Worm (Caenorhabditis elegans) whole organism, dauer: ENCODE results near the gene str-18.
"Not testable (repeated sequence)": the region's sequence is repeated elsewhere in the genome, so short reads cannot be mapped to it uniquely, and the experiment has no call there.

ENCODE experiments used
- unc-62 ChIP-seq: sonication (generic microtip); optimal IDR thresholded peaks from 2 replicates; lab custom pipeline; 2017; ENCODE audit warnings: missing biosample characterization, missing genetic modification reagents, missing genetic modification characterization

The str-18 gene

ce11 chrV:15741851-15742250 is at the start of gene str-18:
Gene str-18, minus strand, starts transcription at chrV:15741951.
- TF ChIP-seq unc-62 (GFP tag; lab: Kevin White, UChicago), result no peak

- no peak for TF ChIP-seq unc-62 (GFP tag; lab: Kevin White, UChicago)
These were observed 40.7 kb upstream of the str-18 start, which contains the start of gene T26E4.3 for ce11 chrV:15782494-15782893. Gene T26E4.3, plus strand, starts transcription at chrV:15782794.

DNA sequence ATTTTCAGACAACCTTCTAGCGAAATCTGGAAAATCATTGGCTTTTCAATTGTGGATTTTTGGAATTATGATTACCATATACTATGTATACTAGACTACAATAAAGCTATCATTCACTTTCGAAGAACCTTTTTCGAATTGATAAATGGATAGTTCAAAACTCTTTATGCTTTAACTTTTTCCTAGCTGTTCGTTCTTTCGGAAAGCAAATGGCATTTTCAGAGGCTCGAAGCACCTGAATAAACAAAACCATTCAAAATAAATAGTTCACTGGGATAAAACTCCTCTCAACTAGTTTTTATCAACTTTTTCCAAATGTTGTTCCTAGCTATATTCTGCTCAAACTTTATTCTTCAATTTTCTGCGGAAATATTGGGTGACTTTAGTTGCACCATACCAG is 39.3 kb upstream of the str-18 start, which contains the start of gene T26E4.2:
TSS of gene T26E4.2 (plus strand) at position 301 of the 400 bp plus-strand sequence.
- TF ChIP-seq unc-62 (GFP tag; lab: Kevin White, UChicago), result no peak

ce11 chrV:15779128-15779729 is 37.5 kb upstream of the str-18 start, which contains the start of the genes nhr-285 and irld-52:
Gene nhr-285, minus strand, starts transcription at chrV:15779228.
Gene irld-52, plus strand, starts transcription at chrV:15779679.
- no peak for TF ChIP-seq unc-62 (GFP tag; lab: Kevin White, UChicago)

DNA sequence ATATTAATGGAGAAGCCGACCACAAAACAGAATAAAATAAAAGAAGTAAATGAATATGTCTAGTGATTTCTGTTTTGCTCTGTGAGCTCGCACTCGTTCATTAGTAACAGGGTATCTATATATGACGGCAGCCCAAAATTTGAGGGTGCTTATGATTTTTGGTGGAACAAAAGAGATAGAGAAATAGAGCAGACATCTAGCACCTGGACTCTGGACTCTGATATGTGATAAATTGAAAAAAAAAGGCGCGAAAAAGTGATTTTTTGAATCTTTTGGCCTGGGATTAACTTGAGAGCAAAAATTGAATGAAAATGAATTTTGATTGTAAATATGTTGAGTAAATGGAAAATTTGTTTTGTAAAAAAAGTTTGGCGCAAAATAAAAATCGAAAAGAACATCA is 34.9 kb upstream of the str-18 start, which contains the start of gene nhr-283:
TSS of gene nhr-283 (minus strand) at position 101 of the 400 bp plus-strand sequence.
- TF ChIP-seq unc-62 (GFP tag; lab: Kevin White, UChicago), result no peak

DNA sequence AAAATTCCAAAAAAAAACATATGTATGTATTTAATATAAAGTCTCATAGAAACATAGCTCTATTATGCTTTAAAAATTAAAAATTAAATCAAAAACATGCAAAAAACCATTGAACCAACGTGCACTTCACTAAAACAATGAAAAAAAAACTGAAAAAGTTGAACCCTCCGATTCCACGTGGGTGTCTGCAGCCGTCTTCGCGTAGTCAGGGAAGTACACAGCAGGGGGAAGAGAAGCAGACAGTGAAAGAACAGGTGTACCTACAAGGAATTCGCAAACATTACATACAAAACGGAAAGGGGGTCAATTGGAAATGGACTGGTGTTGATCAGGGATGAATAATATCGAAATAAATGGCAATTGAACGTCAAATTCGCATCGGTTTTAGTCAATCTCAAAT is 32.2 kb upstream of the str-18 start:
- TF ChIP-seq unc-62 (GFP tag; lab: Kevin White, UChicago), result no peak

DNA sequence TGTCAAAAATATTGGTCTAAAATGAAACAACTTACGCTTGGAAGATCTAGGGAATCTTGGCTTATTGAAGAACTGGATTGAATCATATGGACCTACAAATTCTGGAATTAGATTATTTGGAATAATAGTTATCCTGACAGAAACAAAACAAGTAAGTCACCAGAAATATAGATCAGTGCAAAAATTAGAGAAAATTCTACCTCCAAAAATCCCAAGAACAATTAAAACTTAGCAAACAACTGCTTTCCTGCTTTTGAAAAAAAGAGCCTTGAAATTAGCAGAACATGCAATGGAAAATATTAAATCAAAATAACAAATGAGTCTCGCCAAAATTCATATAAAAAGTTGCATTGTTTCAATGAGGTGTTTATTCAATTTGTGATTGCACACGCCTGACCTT is 31.4 kb upstream of the str-18 start, which contains the start of gene nhr-60:
TSS of gene nhr-60 (minus strand) at position 101 of the 400 bp plus-strand sequence.
- no peak for TF ChIP-seq unc-62 (GFP tag; lab: Kevin White, UChicago)

DNA sequence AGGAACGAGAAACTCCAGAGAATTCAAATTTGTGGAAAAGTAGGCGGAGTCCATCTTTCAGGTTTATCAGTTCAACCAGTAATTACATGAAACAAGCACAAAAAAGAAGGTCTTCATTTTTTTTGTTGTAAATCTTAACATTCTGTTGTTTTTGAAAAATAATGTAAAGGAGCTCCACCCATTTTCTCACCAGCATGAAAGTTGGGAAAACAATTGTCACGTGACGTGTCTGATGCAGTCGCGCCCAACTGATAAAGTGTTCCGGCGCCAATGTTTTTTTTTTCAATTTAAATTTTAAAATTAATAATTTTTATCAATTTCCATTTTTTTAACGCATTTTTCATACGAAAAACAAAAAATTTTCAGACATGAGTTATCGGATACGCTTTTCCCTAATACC is 27.3 kb upstream of the str-18 start, which contains the start of gene F57A10.4:
TSS of gene F57A10.4 (plus strand) at position 367 of the 400 bp plus-strand sequence.
- no peak for TF ChIP-seq unc-62 (GFP tag; lab: Kevin White, UChicago)

- no peak for TF ChIP-seq unc-62 (GFP tag; lab: Kevin White, UChicago)
These were observed 24.4 kb upstream of the str-18 start, which contains the start of the genes haf-3 and F57A10.2 for ce11 chrV:15766122-15766594. Gene haf-3, minus strand, starts transcription at chrV:15766172. Gene F57A10.2, plus strand, starts transcription at chrV:15766575.

DNA sequence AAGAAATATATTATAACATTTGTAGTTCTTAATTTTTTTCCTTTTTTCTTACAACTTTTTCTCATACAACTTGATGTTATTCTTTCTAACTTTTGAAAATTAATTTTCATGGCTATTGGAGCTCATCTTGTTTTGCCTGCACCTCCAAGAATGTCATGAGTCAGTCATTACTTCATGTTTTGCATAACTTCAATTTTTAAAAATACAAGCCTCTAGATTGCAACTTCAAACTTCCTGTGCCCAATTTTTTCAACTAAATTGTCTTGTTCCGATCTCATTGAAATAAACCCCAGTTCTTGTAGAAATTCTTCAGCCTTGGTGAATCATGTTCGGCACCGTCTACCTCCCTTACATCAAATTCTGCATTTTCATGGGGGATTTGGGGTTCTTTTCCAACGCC is 16.7 kb upstream of the str-18 start, which contains the start of gene str-9:
TSS of gene str-9 (plus strand) at position 301 of the 400 bp plus-strand sequence.
- TF ChIP-seq unc-62 (GFP tag; lab: Kevin White, UChicago), result no peak

ce11 chrV:15757645-15758044 is 15.9 kb upstream of the str-18 start:
- TF ChIP-seq unc-62 (GFP tag; lab: Kevin White, UChicago), result no peak

ce11 chrV:15754731-15755130 is 13.0 kb upstream of the str-18 start, which contains the start of gene str-8:
Gene str-8, plus strand, starts transcription at chrV:15755031.
- TF ChIP-seq unc-62 (GFP tag; lab: Kevin White, UChicago), result not testable (repeated sequence)

ce11 chrV:15752941-15753340 is 11.2 kb upstream of the str-18 start, which contains the start of gene str-5:
Gene str-5, plus strand, starts transcription at chrV:15753241.
- not testable (repeated sequence) for TF ChIP-seq unc-62 (GFP tag; lab: Kevin White, UChicago)

DNA sequence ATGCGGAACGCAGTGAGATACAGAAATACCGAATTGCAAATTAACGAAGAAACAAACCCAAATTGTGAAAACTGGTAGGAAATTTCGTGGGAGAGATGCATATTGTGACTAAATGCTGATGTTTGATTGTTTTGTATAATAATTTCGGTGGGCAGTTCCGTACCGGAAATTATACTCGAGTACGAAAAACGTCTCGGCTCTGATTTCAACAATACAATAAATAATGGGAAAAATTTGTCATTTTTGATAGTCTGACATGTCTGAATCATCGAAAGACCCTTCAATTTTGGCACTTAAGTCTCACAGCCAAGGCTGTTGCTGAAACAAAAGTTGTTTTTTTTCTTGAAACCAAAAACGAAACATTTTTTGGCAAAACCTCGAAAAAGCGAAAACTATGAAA is 10.3 kb upstream of the str-18 start, which contains the start of gene str-43:
TSS of gene str-43 (minus strand) at position 101 of the 400 bp plus-strand sequence.
- no peak for TF ChIP-seq unc-62 (GFP tag; lab: Kevin White, UChicago)

ce11 chrV:15750130-15750529 is 8.4 kb upstream of the str-18 start, which contains the start of gene str-6:
Gene str-6, minus strand, starts transcription at chrV:15750230.
- no peak for TF ChIP-seq unc-62 (GFP tag; lab: Kevin White, UChicago)

ce11 chrV:15748343-15748742 is 6.6 kb upstream of the str-18 start, which contains the start of gene T23D5.8:
Gene T23D5.8, minus strand, starts transcription at chrV:15748443.
- TF ChIP-seq unc-62 (GFP tag; lab: Kevin White, UChicago), result not testable (repeated sequence)
